Fruit fly (Drosophila melanogaster) Kc167 (cell line): ENCODE measurements around the gene scyl.

Source experiments
- Myc ChIP-seq: fragments of >200 bp; optimal IDR thresholded peaks from 2 replicates; lab custom pipeline; 2017; ENCODE audit warnings: missing external identifiers
- psq ChIP-seq: fragments of >200 bp; optimal IDR thresholded peaks from 2 replicates; lab custom pipeline; 2017; ENCODE audit warnings: missing external identifiers

DNA sequence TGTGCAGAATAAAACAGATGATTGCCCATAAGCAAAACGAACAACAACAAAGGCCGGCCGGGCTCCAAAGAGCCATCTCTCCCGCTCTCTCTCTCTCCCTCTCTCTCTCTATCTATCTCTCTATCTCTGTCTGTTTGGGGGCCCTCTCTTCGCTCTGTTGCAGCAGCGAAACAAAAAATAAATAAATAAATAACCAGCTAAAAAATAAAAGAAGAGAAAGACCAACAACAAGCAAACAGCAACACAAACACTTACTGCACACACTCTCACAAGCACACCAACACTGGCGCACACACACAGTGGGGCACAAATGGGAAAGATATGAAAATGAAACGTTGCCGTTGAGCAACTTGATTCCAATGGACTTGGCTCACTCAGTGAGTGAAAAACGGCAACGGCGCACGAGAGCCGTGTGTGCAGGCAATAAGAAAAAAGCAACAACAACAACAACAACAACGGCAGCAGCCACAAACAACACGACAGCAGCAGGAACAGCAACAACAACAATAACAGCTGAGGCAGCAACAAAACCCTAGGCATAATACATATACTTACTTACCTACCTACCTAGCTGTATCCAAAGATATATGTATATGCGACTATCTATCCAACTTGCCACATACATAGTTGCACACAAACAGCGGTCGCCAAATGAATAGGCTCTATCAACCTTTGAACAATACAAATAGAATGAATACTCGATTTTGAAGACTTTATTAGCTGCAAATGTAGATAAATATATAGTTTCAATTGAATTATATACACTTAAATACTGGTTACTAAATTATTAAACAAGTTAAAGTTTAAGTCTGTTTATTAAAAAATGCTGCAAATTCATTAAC lies 5.8 kb upstream of the scyl start:
- TF ChIP-seq Myc (lab: Kevin White, UChicago) (no peak), psq (lab: Kevin White, UChicago) (no peak)
